Worm (Caenorhabditis elegans) whole organism, L3 larva: Measurements from ENCODE around the gene erd-2.2.

Source experiments
- lin-39 ChIP-seq: fragments of 150-350 bp; optimal IDR thresholded peaks from 2 replicates; lab custom pipeline; 2018; ENCODE audit warnings: missing biosample characterization, missing genetic modification reagents, missing genetic modification characterization
- nhr-11 ChIP-seq: fragments of 150-350 bp; optimal IDR thresholded peaks from 2 replicates; lab custom pipeline; 2014; ENCODE audit warnings: missing biosample characterization, missing genetic modification characterization
- skn-1 ChIP-seq: fragments of 150-350 bp; optimal IDR thresholded peaks from 2 replicates; lab custom pipeline; 2014; ENCODE audit warnings: missing biosample characterization, missing genetic modification characterization

DNA sequence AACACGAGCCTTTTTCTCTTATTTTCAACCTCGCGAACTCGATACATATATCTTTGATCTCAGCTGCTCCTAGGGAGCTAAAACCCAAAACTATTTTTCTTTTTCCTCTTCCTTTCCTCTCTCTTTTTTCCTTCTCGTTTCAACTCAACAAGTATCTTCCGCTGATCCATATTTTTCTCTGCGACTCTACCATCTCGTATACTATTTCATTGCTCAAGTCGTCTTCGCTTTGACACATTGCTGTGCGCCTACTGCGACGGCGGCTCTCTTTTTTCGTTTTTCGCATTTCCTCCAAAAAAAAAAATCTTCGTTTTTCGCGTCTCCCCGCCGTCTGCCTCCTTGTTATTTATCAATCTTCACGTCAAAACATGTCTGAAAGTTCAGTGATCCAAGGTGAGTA is 43.0 kb downstream of the erd-2.2 start:
- no peak for TF ChIP-seq skn-1 (tag; lab: Kevin White, UChicago)
- no peak for TF ChIP-seq nhr-11 (tag; lab: Kevin White, UChicago)
- peak; percentile 54 for TF ChIP-seq lin-39 (tag; lab: Kevin White, UChicago)
